Worm (Caenorhabditis elegans): Measurements from ENCODE around the gene F53A2.9.

DNA sequence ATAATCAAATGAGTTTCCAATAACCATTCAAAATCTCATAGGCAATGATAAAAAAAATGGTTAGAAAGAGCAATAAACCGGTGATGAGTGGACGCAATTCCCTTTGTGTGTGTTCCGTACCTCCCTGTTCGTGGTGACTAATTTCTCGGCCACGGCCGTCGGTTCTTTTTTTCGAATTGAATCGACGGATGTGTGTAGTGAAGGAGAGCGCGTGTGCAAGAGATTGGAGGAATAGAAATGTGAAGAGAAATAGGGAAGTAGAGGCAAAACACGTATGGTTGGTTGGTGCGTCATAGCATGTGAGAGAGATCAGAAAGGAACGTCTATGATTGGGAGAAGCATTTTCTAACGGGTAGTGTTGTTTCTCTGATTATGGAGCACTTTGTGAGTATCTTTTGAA lies 691 bp upstream of the F53A2.9 start:
- no peak for TF ChIP-seq dao-5 (tag; optimal IDR thresholded peaks at IDR 0.05)
- TF ChIP-seq W03F9.2 (tag; optimal IDR thresholded peaks at IDR 0.05), result peak; percentile 28

All from whole organism, L4/young adult.